Worm (Caenorhabditis elegans): ENCODE measurements around the gene R03G5.6.
A peak's percentile ranks its signal among the peaks of the same experiment; 100 is the strongest.

The R03G5.6 gene

DNA sequence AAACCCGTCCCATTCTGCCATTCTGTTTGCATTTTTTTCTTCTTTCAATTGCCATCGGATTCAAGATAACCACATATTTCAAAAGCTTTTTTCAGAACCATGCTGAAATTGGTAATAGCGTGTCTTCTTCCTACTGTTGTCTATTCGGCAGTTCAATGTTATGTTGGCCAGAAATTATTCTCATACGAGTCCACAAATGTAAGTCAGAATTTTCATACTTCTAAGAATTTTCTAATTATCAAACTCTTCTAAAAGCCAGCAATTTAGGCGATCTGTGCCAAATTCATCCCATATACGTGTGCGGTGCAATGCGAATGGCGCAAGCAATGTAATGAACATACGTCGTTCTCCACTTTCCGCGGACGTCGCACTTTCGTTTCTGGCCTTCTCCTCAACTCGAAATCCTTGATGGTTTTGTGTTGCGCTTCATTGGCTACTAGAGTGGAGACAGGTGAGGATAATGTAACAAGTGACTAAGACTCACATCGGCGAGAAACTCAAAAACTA lies 37.1 kb downstream of the R03G5.6 start, which contains the start of gene ZK154.1:
Gene ZK154.1 (plus strand): TSS at position 51 of the 507 bp plus-strand sequence.
- TF ChIP-seq somi-1 (GFP tag; optimal IDR thresholded peaks at IDR 0.05) (no peak), Y79H2A.3 (GFP tag; conservative IDR thresholded peaks at IDR 0.05) (no peak), F39B2.1 (GFP tag; IDR thresholded peaks at IDR 0.05) (no peak), lag-1 (GFP tag; IDR thresholded peaks at IDR 0.05) (no peak), let-607 (tag; optimal IDR thresholded peaks at IDR 0.05) (no peak), ccch-3 (GFP tag; optimal IDR thresholded peaks at IDR 0.05) (no peak), mcd-1 (GFP tag; IDR thresholded peaks at IDR 0.05) (no peak), egrh-3 (GFP tag; IDR thresholded peaks at IDR 0.05) (no peak), cebp-2 (GFP tag; IDR thresholded peaks at IDR 0.05) (no peak), nfya-1 (tag; optimal IDR thresholded peaks at IDR 0.05; ENCODE audit: borderline replicate concordance, insufficient read depth) (no peak), ama-1 (optimal IDR thresholded peaks at IDR 0.05) (no peak), ama-1 (GFP tag; optimal IDR thresholded peaks at IDR 0.05) (no peak)

DNA sequence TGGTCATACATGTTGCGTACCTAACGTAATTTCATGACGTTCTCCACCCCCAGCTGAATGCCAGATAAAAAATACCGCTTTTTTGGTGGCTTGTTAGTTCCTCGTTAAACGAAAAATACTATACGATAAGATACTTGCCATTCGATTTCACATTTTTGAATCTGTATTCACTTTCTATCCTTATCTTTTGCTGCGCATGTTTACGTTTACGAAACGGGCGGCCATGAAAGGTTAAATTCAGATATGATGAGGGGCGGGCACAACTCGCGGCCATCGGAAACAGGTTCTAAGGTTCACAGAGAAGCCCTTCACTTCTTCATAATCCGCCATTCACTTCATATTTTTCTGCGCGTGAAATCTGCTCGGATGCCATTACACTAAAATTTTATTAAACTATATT lies 37.9 kb downstream of the R03G5.6 start:
- no peak for TF ChIP-seq snpc-3.4 (tag; optimal IDR thresholded peaks at IDR 0.05)

ce11 chrX:7776509-7777001 lies 40.2 kb downstream of the R03G5.6 start, which contains the start of gene mec-7:
TSS of gene mec-7 (minus strand) at chrX:7776689.
- peak; percentile 29; the same call in 1 of the 2 replicates for TF ChIP-seq zfh-2 (GFP tag; conservative IDR thresholded peaks at IDR 0.05)
- no peak for TF ChIP-seq ztf-28 (GFP tag; IDR thresholded peaks at IDR 0.05)
- TF ChIP-seq repo-1 (tag; optimal IDR thresholded peaks at IDR 0.05), result no peak

- TF ChIP-seq tbx-9 (tag; optimal IDR thresholded peaks at IDR 0.05; ENCODE audit: borderline replicate concordance) (no peak), nfya-1 (tag; optimal IDR thresholded peaks at IDR 0.05; ENCODE audit: borderline replicate concordance, insufficient read depth) (no peak), ccch-3 (GFP tag; optimal IDR thresholded peaks at IDR 0.05) (no peak), C06A6.2 (GFP tag; conservative IDR thresholded peaks at IDR 0.05) (no peak), nhr-80 (tag; optimal IDR thresholded peaks at IDR 0.05) (peak; percentile 40), snpc-4 (GFP tag; optimal IDR thresholded peaks at IDR 0.05) (peak; percentile 6), snpc-4 (tag; optimal IDR thresholded peaks at IDR 0.05) (peak in 3 of 4 experiments; percentile 24 to 73 (median 27)), ets-4 (GFP tag; optimal IDR thresholded peaks at IDR 0.05) (no peak), B0261.1 (tag; optimal IDR thresholded peaks at IDR 0.05) (peak; percentile 73), T26A5.8 (tag; optimal IDR thresholded peaks at IDR 0.05) (no peak), mel-28 (tag; optimal IDR thresholded peaks at IDR 0.05; ENCODE audit: borderline replicate concordance) (no peak), ztf-3 (GFP tag; optimal IDR thresholded peaks at IDR 0.05) (no peak), repo-1 (tag; optimal IDR thresholded peaks at IDR 0.05) (no peak), ztf-28 (GFP tag; IDR thresholded peaks at IDR 0.05) (0 out of 2 replicates have a peak, but pooled peaks have one; percentile 50), mes-4 (tag; optimal IDR thresholded peaks at IDR 0.05) (peak; percentile 46), ceh-100 (GFP tag; IDR thresholded peaks at IDR 0.05) (no peak), F10E7.11 (tag; optimal IDR thresholded peaks at IDR 0.05) (no peak), cebp-2 (GFP tag; IDR thresholded peaks at IDR 0.05) (no peak), mxl-1 (tag; optimal IDR thresholded peaks at IDR 0.05) (peak; percentile 64), ZK185.1 (tag; optimal IDR thresholded peaks at IDR 0.05; ENCODE audit: poor library complexity, severe bottlenecking) (peak; percentile 68), unc-130 (GFP tag; optimal IDR thresholded peaks at IDR 0.05) (no peak), rec-8 (tag; optimal IDR thresholded peaks at IDR 0.05) (peak; percentile 6 to 59), lin-35 (GFP tag; optimal IDR thresholded peaks at IDR 0.05) (peak in 1 of 3 experiments; percentile 53), madf-3 (GFP tag; IDR thresholded peaks at IDR 0.05) (no peak), let-526 (GFP tag; IDR thresholded peaks at IDR 0.05) (no peak), F37B4.10 (GFP tag; IDR thresholded peaks at IDR 0.05) (no peak), ceh-91 (GFP tag; IDR thresholded peaks at IDR 0.05) (no peak), Y67H2A.10 (GFP tag; conservative IDR thresholded peaks at IDR 0.05) (no peak), ztf-18 (tag; optimal IDR thresholded peaks at IDR 0.05) (peak; percentile 58), athp-1 (tag; optimal IDR thresholded peaks at IDR 0.05) (peak; percentile 57)
Measured at ce11 chrX:7773714-7774318, 42.9 kb downstream of the R03G5.6 start.

All from whole organism, young adult.